Worm (Caenorhabditis elegans) whole organism, mixed stage, embryonic: ENCODE data around the gene sng-1.

Experiments used
- M03D4.4 ChIP-seq: sonication (generic microtip); optimal IDR thresholded peaks from 2 replicates; lab custom pipeline; 2017; ENCODE audit warnings: mild to moderate bottlenecking, missing genetic modification characterization, missing compliant biosample characterization
- ceh-43 ChIP-seq: fragments of 200-800 bp; sonication (Bioruptor generic); optimal IDR thresholded peaks from 2 replicates; lab custom pipeline; 2018; ENCODE audit warnings: mild to moderate bottlenecking, missing genetic modification characterization, moderate library complexity, missing compliant biosample characterization
- elt-3 ChIP-seq: fragments of 150-350 bp; optimal IDR thresholded peaks from 2 replicates; lab custom pipeline; 2014; ENCODE audit warnings: missing biosample characterization, missing genetic modification characterization
- lin-13 ChIP-seq: fragments of 150-350 bp; optimal IDR thresholded peaks from 2 replicates; lab custom pipeline; 2014; ENCODE audit warnings: missing biosample characterization, missing genetic modification characterization
- mep-1 ChIP-seq: fragments of 150-350 bp; optimal IDR thresholded peaks from 2 replicates; lab custom pipeline; 2017; ENCODE audit warnings: missing biosample characterization, missing genetic modification reagents, missing genetic modification characterization, inconsistent platforms
- nhr-237 ChIP-seq: fragments of 150-350 bp; optimal IDR thresholded peaks from 2 replicates; lab custom pipeline; 2014; ENCODE audit warnings: missing biosample characterization, missing genetic modification characterization
- nhr-76 ChIP-seq: sonication (generic microtip); optimal IDR thresholded peaks from 2 replicates; lab custom pipeline; 2017; ENCODE audit warnings: missing biosample characterization, missing genetic modification characterization
- pha-4 ChIP-seq: fragments of 150-350 bp; optimal IDR thresholded peaks from 2 replicates; lab custom pipeline; 2018; ENCODE audit warnings: missing biosample characterization, missing genetic modification reagents, missing genetic modification characterization
- sptf-1 ChIP-seq: sonication (generic microtip); optimal IDR thresholded peaks from 2 replicates; lab custom pipeline; 2017; ENCODE audit warnings: mild to moderate bottlenecking, missing genetic modification characterization, moderate library complexity, missing compliant biosample characterization
- unc-39 ChIP-seq: fragments of 150-350 bp; optimal IDR thresholded peaks from 2 replicates; lab custom pipeline; 2014; ENCODE audit warnings: missing biosample characterization, missing genetic modification characterization
- unc-62 ChIP-seq: fragments of 150-350 bp; optimal IDR thresholded peaks from 2 replicates; lab custom pipeline; 2014; ENCODE audit warnings: missing biosample characterization, missing genetic modification reagents, missing genetic modification characterization
- ztf-11 ChIP-seq: fragments of 150-350 bp; optimal IDR thresholded peaks from 2 replicates; lab custom pipeline; 2014; ENCODE audit warnings: missing biosample characterization, missing genetic modification characterization

DNA sequence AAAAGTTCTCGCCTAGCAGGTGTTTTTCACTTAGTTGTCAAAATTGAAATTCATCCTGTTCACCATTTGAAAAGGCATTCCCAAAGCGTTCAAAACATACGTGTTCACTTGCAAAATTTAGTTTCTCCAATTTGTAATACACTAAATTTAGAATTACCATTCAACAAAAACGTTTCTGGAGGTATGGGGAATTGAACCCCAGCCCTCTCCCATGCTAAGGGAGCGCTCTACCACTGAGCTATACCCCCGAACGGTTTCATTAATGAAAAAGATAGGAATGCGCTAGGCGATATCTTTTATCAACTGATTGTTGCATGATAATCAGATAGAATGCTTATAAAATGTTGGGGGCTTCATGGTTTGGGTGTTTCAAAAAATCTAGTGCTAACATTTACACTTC, 51.2 kb downstream of the sng-1 start:
- TF ChIP-seq ztf-11 (no peak), unc-62 (GFP tag; lab: Kevin White, UChicago) (no peak), unc-39 (no peak), pha-4 (no peak), ceh-43 (GFP tag; lab: Kevin White, UChicago) (no peak), lin-13 (tag; lab: Kevin White, UChicago) (no peak), nhr-76 (no peak), elt-3 (tag; lab: Kevin White, UChicago) (no peak), sptf-1 (tag; lab: Kevin White, UChicago) (no peak), nhr-237 (no peak), mep-1 (tag; lab: Kevin White, UChicago) (no peak), M03D4.4 (tag; lab: Kevin White, UChicago) (no peak)
